Fruit fly (Drosophila melanogaster): Measurements from ENCODE around the gene CG8679.

DNA sequence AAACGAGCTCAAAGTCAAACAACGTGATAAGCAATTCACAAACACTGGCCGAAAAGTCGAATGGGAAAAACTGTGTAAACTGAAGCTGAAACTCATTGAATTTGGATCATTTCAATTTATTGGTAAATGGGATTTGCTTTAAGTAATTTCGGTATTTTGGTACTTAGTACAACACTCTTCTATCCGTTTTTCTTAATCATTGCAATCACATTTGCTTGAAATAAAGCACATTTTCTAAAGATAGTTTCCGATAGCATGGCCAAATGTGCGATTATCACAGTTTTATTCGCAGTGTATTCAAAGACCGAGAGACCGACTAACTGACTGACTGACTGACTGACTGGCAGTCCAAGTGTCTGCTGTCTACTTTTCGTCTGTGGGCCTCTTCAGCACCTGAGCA is 21.8 kb downstream of the CG8679 start:
- TF ChIP-seq CTCF (optimal IDR thresholded peaks at IDR 0.05) (no peak), CG8478 (optimal IDR thresholded peaks at IDR 0.05) (no peak)
